Worm (Caenorhabditis elegans): ENCODE results near the gene skn-1.

The skn-1 gene

DNA sequence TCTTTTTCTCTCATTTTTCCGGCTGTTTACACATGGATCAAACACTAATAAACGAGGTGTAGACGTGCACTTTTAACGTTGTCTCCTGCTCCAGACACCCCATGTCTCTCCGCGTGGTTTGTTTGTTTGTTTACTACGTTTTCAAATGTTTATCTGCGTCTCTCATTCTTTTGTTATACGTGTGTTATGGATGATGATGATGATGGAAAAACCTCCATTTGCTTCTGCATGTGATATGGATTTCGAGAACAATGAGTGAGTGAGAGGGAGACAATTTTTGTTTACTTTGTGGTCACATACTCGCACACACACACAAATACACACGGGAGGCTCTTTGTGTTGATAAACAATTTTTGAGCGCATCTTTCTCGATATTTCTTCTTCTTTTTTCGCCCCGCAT is 55.7 kb downstream of the skn-1 start (continued):
- no peak for TF ChIP-seq nhr-25 (tag; optimal IDR thresholded peaks at IDR 0.05; ENCODE audit: borderline replicate concordance, insufficient read depth)
- peak; percentile 83 to 97 for TF ChIP-seq hif-1 (tag; optimal IDR thresholded peaks at IDR 0.05)
- peak; percentile 98 for TF ChIP-seq hlh-30 (tag; optimal IDR thresholded peaks at IDR 0.05; ENCODE audit: insufficient read depth)
- TF ChIP-seq lin-13 (GFP tag; optimal IDR thresholded peaks at IDR 0.05), result no peak
- no peak for TF ChIP-seq F44E2.7 (GFP tag; IDR thresholded peaks at IDR 0.05)
- no peak for TF ChIP-seq skn-1 (tag; optimal IDR thresholded peaks at IDR 0.05)
- no peak for TF ChIP-seq nhr-6 (tag; optimal IDR thresholded peaks at IDR 0.05)
- TF ChIP-seq snpc-4 (tag; optimal IDR thresholded peaks at IDR 0.05), result no peak
- peak; percentile 52 to 92 for TF ChIP-seq mdl-1 (tag; optimal IDR thresholded peaks at IDR 0.05)
- TF ChIP-seq nhr-10 (tag; optimal IDR thresholded peaks at IDR 0.05), result no peak
- TF ChIP-seq madf-5 (GFP tag; IDR thresholded peaks at IDR 0.05), result no peak
- TF ChIP-seq cey-2 (tag; optimal IDR thresholded peaks at IDR 0.05; ENCODE audit: borderline replicate concordance, insufficient read depth), result no peak
- no peak for TF ChIP-seq zip-11 (GFP tag; IDR thresholded peaks at IDR 0.05)
- no peak for TF ChIP-seq mes-2 (tag; optimal IDR thresholded peaks at IDR 0.05; ENCODE audit: poor library complexity, severe bottlenecking)
- no peak for TF ChIP-seq mxl-2 (GFP tag; conservative IDR thresholded peaks at IDR 0.05)
- peak; percentile 30 for TF ChIP-seq nhr-77 (tag; optimal IDR thresholded peaks at IDR 0.05)
- peak; percentile 72 for TF ChIP-seq ama-1 (optimal IDR thresholded peaks at IDR 0.05)
- no peak for TF ChIP-seq egl-27 (tag; optimal IDR thresholded peaks at IDR 0.05)
- TF ChIP-seq F10B5.3 (tag; optimal IDR thresholded peaks at IDR 0.05), result no peak
- no peak for TF ChIP-seq lin-1 (GFP tag; IDR thresholded peaks at IDR 0.05)
- TF ChIP-seq T26A8.4 (GFP tag; IDR thresholded peaks at IDR 0.05), result peak; percentile 54
- no peak for TF ChIP-seq lin-38 (GFP tag; IDR thresholded peaks at IDR 0.05)
- no peak for TF ChIP-seq lir-3 (tag; optimal IDR thresholded peaks at IDR 0.05)
- peak; percentile 27; the same call in 1 of the 2 replicates for TF ChIP-seq php-3 (GFP tag; IDR thresholded peaks at IDR 0.05)
- TF ChIP-seq tra-1 (GFP tag; IDR thresholded peaks at IDR 0.05), result no peak
- TF ChIP-seq mxl-3 (GFP tag; optimal IDR thresholded peaks at IDR 0.05), result peak; percentile 52
- no peak for TF ChIP-seq ceh-62 (tag; optimal IDR thresholded peaks at IDR 0.05)
- no peak for TF ChIP-seq daf-19 (GFP tag; conservative IDR thresholded peaks at IDR 0.05)

DNA sequence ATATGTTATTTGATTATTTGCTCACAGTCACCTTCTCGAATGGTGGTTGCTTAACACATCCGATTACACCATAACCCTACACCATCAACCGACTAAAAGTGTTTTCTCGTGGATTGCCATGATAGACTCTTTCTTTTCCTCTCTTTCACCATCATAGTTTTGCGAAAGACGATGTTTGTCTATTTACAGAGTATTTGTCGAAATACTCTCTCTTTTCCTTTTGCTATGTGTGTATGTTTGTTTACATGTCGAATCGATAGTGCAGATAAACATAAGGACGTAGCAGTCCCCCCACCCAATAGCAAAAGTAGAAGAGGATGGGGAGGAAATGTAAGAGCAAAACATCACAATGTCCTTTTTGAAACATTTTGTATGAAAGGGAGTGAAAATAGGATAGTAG is 56.9 kb downstream of the skn-1 start:
- TF ChIP-seq nhr-111 (GFP tag; optimal IDR thresholded peaks at IDR 0.05) (no peak), mes-2 (tag; optimal IDR thresholded peaks at IDR 0.05; ENCODE audit: poor library complexity, severe bottlenecking) (peak; percentile 27), pha-4 (GFP tag; IDR thresholded peaks at IDR 0.05) (no peak), pha-4 (tag; optimal IDR thresholded peaks at IDR 0.05) (peak; percentile 91), lsy-2 (tag; optimal IDR thresholded peaks at IDR 0.05) (peak in 1 of 2 experiments; percentile 14), ztf-11 (tag; optimal IDR thresholded peaks at IDR 0.05) (no peak), dmd-6 (GFP tag; IDR thresholded peaks at IDR 0.05) (no peak), rbr-2 (tag; optimal IDR thresholded peaks at IDR 0.05) (no peak), duxl-1 (tag; optimal IDR thresholded peaks at IDR 0.05; ENCODE audit: poor library complexity) (no peak), ceh-62 (tag; optimal IDR thresholded peaks at IDR 0.05) (no peak), nhr-48 (tag; optimal IDR thresholded peaks at IDR 0.05) (no peak), dve-1 (tag; optimal IDR thresholded peaks at IDR 0.05; ENCODE audit: insufficient read depth) (peak; percentile 12), hmg-1.1 (GFP tag; IDR thresholded peaks at IDR 0.05) (0 out of 2 replicates have a peak, but pooled peaks have one; percentile 22), snpc-1.2 (GFP tag; IDR thresholded peaks at IDR 0.05) (0 out of 2 replicates have a peak, but pooled peaks have one; percentile 57), F10B5.3 (tag; optimal IDR thresholded peaks at IDR 0.05) (no peak), nhr-10 (tag; optimal IDR thresholded peaks at IDR 0.05) (no peak), F26F4.8 (GFP tag; conservative IDR thresholded peaks at IDR 0.05) (no peak), nhr-25 (tag; optimal IDR thresholded peaks at IDR 0.05; ENCODE audit: borderline replicate concordance, insufficient read depth) (no peak), daf-16 (GFP tag; optimal IDR thresholded peaks at IDR 0.05) (no peak), daf-16 (tag; optimal IDR thresholded peaks at IDR 0.05) (peak; percentile 77), nhr-28 (tag; optimal IDR thresholded peaks at IDR 0.05) (no peak), hlh-11 (tag; optimal IDR thresholded peaks at IDR 0.05) (peak; percentile 5), ceh-28 (tag; optimal IDR thresholded peaks at IDR 0.05) (no peak), T26A8.4 (GFP tag; IDR thresholded peaks at IDR 0.05) (no peak), spr-1 (tag; optimal IDR thresholded peaks at IDR 0.05) (no peak), daf-8 (GFP tag; IDR thresholded peaks at IDR 0.05) (no peak), ztf-7 (tag; optimal IDR thresholded peaks at IDR 0.05) (no peak), hif-1 (tag; optimal IDR thresholded peaks at IDR 0.05) (no peak), ZK546.5 (tag; optimal IDR thresholded peaks at IDR 0.05) (no peak), nhr-6 (tag; optimal IDR thresholded peaks at IDR 0.05) (peak; percentile 49), madf-5 (GFP tag; IDR thresholded peaks at IDR 0.05) (no peak)
